Worm (Caenorhabditis elegans): ENCODE results near the gene H13N06.7.

DNA sequence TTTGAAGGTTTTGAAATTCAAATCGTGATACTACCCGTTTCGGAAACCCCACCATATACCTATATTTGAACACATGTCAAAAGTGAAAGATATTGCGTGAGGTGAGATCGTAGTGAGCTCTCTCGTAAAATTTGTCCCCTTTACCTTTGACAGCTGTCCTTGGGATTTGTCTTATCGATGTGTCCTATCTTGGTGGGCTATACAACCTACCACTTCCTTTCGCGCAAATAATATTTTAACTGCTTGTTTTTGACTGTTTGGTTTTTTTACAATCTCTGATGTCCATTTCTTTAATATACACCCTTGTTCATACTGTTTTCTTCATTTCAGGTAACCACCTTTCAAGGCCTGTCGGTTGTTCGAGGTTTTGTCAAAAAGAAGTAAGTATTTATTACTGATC lies 6.8 kb downstream of the H13N06.7 start, which contains the start of gene eat-20:
- TF ChIP-seq nhr-90 (tag; optimal IDR thresholded peaks at IDR 0.05) (no peak), madf-8 (GFP tag; conservative IDR thresholded peaks at IDR 0.05) (no peak), mel-28 (tag; optimal IDR thresholded peaks at IDR 0.05; ENCODE audit: borderline replicate concordance) (no peak), Y67H2A.10 (GFP tag; conservative IDR thresholded peaks at IDR 0.05) (no peak), tbp1 (GFP tag; optimal IDR thresholded peaks at IDR 0.05) (no peak), hsf-1 (GFP tag; IDR thresholded peaks at IDR 0.05) (no peak), dpl-1 (GFP tag; optimal IDR thresholded peaks at IDR 0.05) (no peak), attf-3 (GFP tag; conservative IDR thresholded peaks at IDR 0.05) (no peak)
